Worm (Caenorhabditis elegans) whole organism, midembryonic: ENCODE measurements around the gene nhr-253.

Experiments used
- T22C8.4 ChIP-seq: fragments of 200-800 bp; sonication (Bioruptor generic); IDR thresholded peaks from 2 replicates; pipeline ENCODE4 v1.3.6; 2022; ENCODE audit warnings: missing genetic modification characterization, missing compliant biosample characterization
- cog-1 ChIP-seq: sonication (generic microtip); optimal IDR thresholded peaks from 2 replicates; lab custom pipeline; 2016; ENCODE audit warnings: missing genetic modification characterization, missing compliant biosample characterization
- flt-1 ChIP-seq: fragments of 200-800 bp; sonication (Bioruptor generic); IDR thresholded peaks from 2 replicates; pipeline ENCODE4 v1.3.6; 2022; ENCODE audit warnings: missing genetic modification characterization, missing compliant biosample characterization
- klf-2 ChIP-seq: fragments of 200-800 bp; sonication (Bioruptor generic); conservative IDR thresholded peaks from 2 replicates; pipeline ENCODE4 v1.3.6; 2022; ENCODE audit warnings: missing genetic modification reagents, missing genetic modification characterization, missing compliant biosample characterization
- med-1 ChIP-seq: sonication (generic microtip); optimal IDR thresholded peaks from 2 replicates; lab custom pipeline; 2017; ENCODE audit warnings: missing genetic modification characterization, mild to moderate bottlenecking, missing compliant biosample characterization, antibody characterized with exemption, missing genetic modification reagents; ENCODE audit not compliant: insufficient read depth
- ref-1 ChIP-seq: fragments of 200-800 bp; sonication (Bioruptor generic); conservative IDR thresholded peaks from 2 replicates; pipeline ENCODE4 v1.3.6; 2022; ENCODE audit warnings: missing genetic modification reagents, missing genetic modification characterization, missing compliant biosample characterization
- tab-1 ChIP-seq: fragments of 200-800 bp; sonication (Bioruptor generic); IDR thresholded peaks from 2 replicates; pipeline ENCODE4 v1.3.6; 2022; ENCODE audit warnings: missing genetic modification characterization, missing compliant biosample characterization
- ztf-23 ChIP-seq: fragments of 200-800 bp; sonication (Bioruptor generic); IDR thresholded peaks from 2 replicates; pipeline ENCODE4 v1.3.6; 2022; ENCODE audit warnings: missing genetic modification reagents, missing genetic modification characterization, missing compliant biosample characterization
- ztf-29 ChIP-seq: fragments of 200-800 bp; sonication (Bioruptor generic); IDR thresholded peaks from 2 replicates; pipeline ENCODE4 v1.3.6; 2022; ENCODE audit warnings: missing genetic modification reagents, missing genetic modification characterization, missing compliant biosample characterization

nhr-253 gene

DNA sequence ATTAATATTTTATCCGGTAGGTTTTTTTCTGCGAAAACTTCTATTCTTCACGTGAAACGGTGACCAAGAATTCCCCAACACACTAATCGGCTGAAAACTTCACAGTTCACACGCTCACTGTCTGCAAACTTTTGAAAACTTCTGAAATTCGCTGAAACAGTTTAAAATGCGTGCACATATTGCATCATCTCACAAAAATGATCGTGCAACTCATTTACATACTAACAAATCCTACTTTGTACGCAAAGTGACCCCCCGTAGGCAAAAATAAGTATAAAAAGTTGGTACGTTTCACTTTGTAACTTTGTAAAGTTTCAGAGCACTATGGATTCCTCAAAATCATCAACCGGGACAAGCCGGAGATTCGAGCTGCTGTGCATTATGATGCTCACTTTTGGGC is 8.0 kb upstream of the nhr-253 start, which contains the start of gene ZK6.6:
TSS of gene ZK6.6 (plus strand) at position 301 of the 400 bp plus-strand sequence.
- TF ChIP-seq T22C8.4 (GFP tag; lab: Robert Waterston, UW) (no peak), tab-1 (GFP tag; lab: Robert Waterston, UW) (no peak), med-1 (GFP tag; lab: Kevin White, UChicago) (no peak), cog-1 (tag; lab: Kevin White, UChicago) (no peak), klf-2 (GFP tag; lab: Robert Waterston, UW) (no peak)

DNA sequence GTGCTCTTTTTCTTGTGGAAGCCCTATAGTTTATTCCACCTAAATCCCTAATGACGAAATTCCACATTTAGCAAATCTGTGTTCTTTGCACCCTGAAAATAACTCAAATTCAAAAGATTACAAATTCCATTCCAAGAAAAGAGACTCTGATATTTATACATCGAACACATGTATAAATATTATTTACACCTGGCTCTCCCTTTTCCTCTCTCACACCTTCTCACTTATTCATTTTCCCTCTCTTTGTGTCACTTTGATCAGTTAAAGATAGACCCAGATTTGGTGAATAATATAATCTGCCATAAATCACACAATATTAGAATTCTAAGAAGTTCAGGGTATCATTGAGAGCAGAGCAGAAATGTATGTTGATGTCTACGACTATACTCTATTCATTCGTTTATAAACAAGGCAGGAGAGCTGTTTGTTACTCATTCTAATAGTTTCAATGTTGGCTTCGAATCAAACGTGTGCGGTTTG is 4.2 kb upstream of the nhr-253 start, which contains the start of gene nhr-254:
TSS of gene nhr-254 (plus strand) at position 430 of the 480 bp plus-strand sequence.
- TF ChIP-seq cog-1 (tag; lab: Kevin White, UChicago) (no peak), ref-1 (GFP tag; lab: Robert Waterston, UW) (no peak), tab-1 (GFP tag; lab: Robert Waterston, UW) (no peak), flt-1 (GFP tag; lab: Robert Waterston, UW) (no peak), ztf-23 (GFP tag; lab: Robert Waterston, UW) (no peak), klf-2 (GFP tag; lab: Robert Waterston, UW) (no peak), T22C8.4 (GFP tag; lab: Robert Waterston, UW) (no peak), ztf-29 (GFP tag; lab: Robert Waterston, UW) (no peak), med-1 (GFP tag; lab: Kevin White, UChicago) (no peak)

DNA sequence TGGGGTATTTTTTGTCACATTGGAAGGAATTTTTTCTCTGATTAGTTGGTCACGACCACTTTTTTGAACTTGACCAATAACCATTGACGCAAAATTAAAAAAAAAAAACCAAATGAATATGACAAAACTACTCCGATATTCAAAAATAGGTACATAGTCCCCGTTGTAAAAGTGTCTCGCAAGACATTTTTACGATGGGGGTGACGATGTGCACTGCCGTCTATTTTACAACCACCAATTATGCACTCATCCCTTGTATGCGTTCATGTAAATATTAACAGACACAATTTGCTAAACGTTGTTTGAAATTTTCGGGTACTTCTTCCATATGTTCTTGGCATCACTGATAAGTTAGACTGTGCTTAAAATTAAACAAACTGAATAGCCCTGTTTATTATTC is 3.3 kb downstream of the nhr-253 start, which contains the start of gene scl-27:
TSS of gene scl-27 (plus strand) at position 301 of the 400 bp plus-strand sequence.
- TF ChIP-seq flt-1 (GFP tag; lab: Robert Waterston, UW) (no peak), cog-1 (tag; lab: Kevin White, UChicago) (no peak), ztf-23 (GFP tag; lab: Robert Waterston, UW) (no peak), tab-1 (GFP tag; lab: Robert Waterston, UW) (no peak), ztf-29 (GFP tag; lab: Robert Waterston, UW) (no peak), ref-1 (GFP tag; lab: Robert Waterston, UW) (no peak), med-1 (GFP tag; lab: Kevin White, UChicago) (no peak), klf-2 (GFP tag; lab: Robert Waterston, UW) (no peak), T22C8.4 (GFP tag; lab: Robert Waterston, UW) (no peak)

DNA sequence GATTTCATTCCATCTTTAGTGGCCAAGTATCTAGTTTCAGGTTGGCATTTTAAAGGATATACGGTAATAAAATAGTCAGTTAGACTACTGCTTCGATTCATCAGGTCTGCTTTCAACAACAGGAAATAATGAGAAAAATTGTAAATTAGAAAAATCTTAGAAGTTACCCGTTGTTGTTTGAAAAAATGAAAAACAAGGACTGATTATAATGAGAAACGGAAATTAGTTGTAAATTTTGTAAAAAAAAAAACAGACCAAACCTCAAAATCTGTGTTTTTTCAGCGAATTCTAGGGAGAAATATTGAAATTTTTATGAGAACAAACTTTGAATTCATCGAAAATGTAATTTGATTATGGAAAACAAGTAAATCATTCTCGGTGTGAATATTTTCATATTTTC is 6.6 kb downstream of the nhr-253 start, which contains the start of gene srh-62:
TSS of gene srh-62 (minus strand) at position 101 of the 400 bp plus-strand sequence.
- TF ChIP-seq med-1 (GFP tag; lab: Kevin White, UChicago) (no peak), cog-1 (tag; lab: Kevin White, UChicago) (no peak), klf-2 (GFP tag; lab: Robert Waterston, UW) (no peak), flt-1 (GFP tag; lab: Robert Waterston, UW) (no peak), ref-1 (GFP tag; lab: Robert Waterston, UW) (no peak), tab-1 (GFP tag; lab: Robert Waterston, UW) (no peak), T22C8.4 (GFP tag; lab: Robert Waterston, UW) (no peak), ztf-29 (GFP tag; lab: Robert Waterston, UW) (no peak), ztf-23 (GFP tag; lab: Robert Waterston, UW) (no peak)

DNA sequence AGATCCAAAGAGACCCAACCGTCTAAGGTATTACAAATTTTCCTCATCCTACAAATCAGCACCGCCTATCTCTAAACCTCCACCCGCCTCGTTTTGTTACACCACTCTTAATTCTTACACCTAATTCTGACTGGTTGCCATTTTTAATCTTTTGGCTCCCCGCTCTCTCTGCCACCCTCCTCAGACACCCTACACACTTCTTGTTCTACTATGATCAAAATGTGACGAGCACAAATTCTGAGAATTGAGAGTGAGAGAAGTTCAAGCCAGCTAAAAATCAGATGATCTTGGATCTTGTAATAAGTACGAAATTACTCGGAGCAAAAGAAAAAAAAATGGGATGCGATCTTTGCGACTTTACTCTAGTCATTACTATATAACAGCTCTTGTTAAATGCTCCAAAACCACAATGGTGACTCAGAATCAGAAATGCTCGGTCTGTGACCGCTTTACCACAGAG is 7.8 kb downstream of the nhr-253 start, which contains the start of gene nhr-252:
TSS of gene nhr-252 (plus strand) at position 410 of the 460 bp plus-strand sequence.
- TF ChIP-seq cog-1 (tag; lab: Kevin White, UChicago) (no peak), klf-2 (GFP tag; lab: Robert Waterston, UW) (no peak), tab-1 (GFP tag; lab: Robert Waterston, UW) (no peak), ref-1 (GFP tag; lab: Robert Waterston, UW) (no peak), ztf-29 (GFP tag; lab: Robert Waterston, UW) (no peak), med-1 (GFP tag; lab: Kevin White, UChicago) (no peak), ztf-23 (GFP tag; lab: Robert Waterston, UW) (no peak), flt-1 (GFP tag; lab: Robert Waterston, UW) (no peak), T22C8.4 (GFP tag; lab: Robert Waterston, UW) (no peak)

DNA sequence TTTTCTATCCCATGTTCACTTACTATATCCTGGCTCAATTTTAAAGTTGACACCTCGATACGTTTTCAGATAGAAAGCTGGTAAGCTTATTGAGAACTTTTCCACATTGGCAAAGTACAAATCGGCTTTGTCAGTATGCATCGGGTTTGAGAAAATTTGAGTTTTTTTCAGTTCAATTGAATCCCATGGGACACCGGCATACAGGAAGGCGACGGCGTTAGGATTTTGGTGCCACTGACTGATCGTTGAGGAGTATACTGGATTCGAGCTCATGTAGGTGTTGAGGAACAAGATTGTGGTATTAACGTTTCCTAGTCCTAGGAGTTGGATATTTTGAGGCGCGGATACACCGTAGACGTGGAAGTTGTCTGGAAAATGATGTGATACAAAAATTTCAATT is 16.4 kb downstream of the nhr-253 start:
- TF ChIP-seq tab-1 (GFP tag; lab: Robert Waterston, UW) (no peak), med-1 (GFP tag; lab: Kevin White, UChicago) (no peak)

DNA sequence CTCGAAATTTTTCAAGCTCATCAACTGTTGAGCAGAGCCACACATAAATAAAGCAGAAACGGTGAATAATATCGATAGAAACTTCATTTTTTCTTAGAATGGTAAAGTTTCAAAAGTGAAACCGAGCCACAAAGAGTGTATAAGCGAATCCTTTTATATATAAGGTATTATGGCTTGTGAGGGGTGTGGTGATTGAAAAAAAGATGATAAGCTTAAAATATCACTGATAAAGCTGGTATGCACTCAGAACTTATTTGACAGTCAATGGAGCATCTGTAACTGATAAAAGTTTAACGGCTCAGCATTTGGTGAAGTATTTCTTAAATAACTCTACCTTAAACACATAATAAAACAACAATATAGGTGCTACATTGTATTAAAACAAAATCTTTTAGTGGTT is 18.2 kb downstream of the nhr-253 start, which contains the start of gene dod-19:
TSS of gene dod-19 (minus strand) at position 130 of the 400 bp plus-strand sequence.
- TF ChIP-seq ref-1 (GFP tag; lab: Robert Waterston, UW), result no peak
- TF ChIP-seq ztf-23 (GFP tag; lab: Robert Waterston, UW), result no peak
- TF ChIP-seq klf-2 (GFP tag; lab: Robert Waterston, UW), result no peak
- no peak for TF ChIP-seq cog-1 (tag; lab: Kevin White, UChicago)
- TF ChIP-seq tab-1 (GFP tag; lab: Robert Waterston, UW), result no peak
- no peak for TF ChIP-seq ztf-29 (GFP tag; lab: Robert Waterston, UW)
- TF ChIP-seq T22C8.4 (GFP tag; lab: Robert Waterston, UW), result no peak
- TF ChIP-seq flt-1 (GFP tag; lab: Robert Waterston, UW), result no peak
- no peak for TF ChIP-seq med-1 (GFP tag; lab: Kevin White, UChicago)

DNA sequence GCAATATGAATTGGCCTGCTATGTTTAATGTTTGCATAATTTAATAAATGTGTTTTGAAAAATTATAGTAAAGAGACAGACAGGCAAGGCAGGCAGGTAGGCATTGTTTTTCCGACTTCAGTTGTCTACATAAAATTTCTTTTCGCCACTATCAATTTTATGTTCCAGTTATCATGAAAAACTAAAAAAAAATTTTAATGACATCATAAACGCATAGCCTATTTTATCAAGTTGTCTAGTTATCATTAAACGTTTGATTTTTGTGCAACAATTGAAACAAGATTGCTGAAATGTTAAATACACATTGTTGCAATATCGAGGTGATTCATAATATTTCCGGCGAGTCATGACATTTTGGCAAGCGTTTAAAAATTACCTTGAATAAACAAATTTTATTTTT is 18.7 kb downstream of the nhr-253 start:
- TF ChIP-seq flt-1 (GFP tag; lab: Robert Waterston, UW) (no peak), ztf-29 (GFP tag; lab: Robert Waterston, UW) (no peak), med-1 (GFP tag; lab: Kevin White, UChicago) (no peak), cog-1 (tag; lab: Kevin White, UChicago) (no peak), klf-2 (GFP tag; lab: Robert Waterston, UW) (no peak), T22C8.4 (GFP tag; lab: Robert Waterston, UW) (no peak), ref-1 (GFP tag; lab: Robert Waterston, UW) (no peak)
